Fruit fly (Drosophila melanogaster) whole organism, embryonic: Measurements from ENCODE around the gene CG32573.

Source experiments
- Aef1 ChIP-seq: fragments of 200-800 bp; sonication (Bioruptor generic); IDR thresholded peaks from 3 replicates; pipeline ENCODE4 v1.3.6; 2022; ENCODE audit warnings: missing biosample characterization, missing genetic modification characterization
- Asciz ChIP-seq: fragments of 200-800 bp; sonication (Bioruptor generic); optimal IDR thresholded peaks from 2 replicates; lab custom pipeline; 2017; ENCODE audit warnings: missing biosample characterization, mild to moderate bottlenecking, missing genetic modification characterization, missing genetic modification reagents
- BEAF-32 ChIP-seq: fragments of 200-800 bp; sonication (Bioruptor generic); optimal IDR thresholded peaks from 3 replicates; lab custom pipeline; 2017; ENCODE audit warnings: missing biosample characterization, missing genetic modification characterization, mild to moderate bottlenecking, moderate library complexity, missing genetic modification reagents
- Blimp-1 ChIP-seq: fragments of 200-800 bp; sonication (Bioruptor generic); optimal IDR thresholded peaks from 3 replicates; lab custom pipeline; 2018; ENCODE audit warnings: missing biosample characterization, missing genetic modification characterization, mild to moderate bottlenecking, moderate library complexity, missing genetic modification reagents
- CG12744 ChIP-seq: fragments of 200-800 bp; sonication (Bioruptor generic); optimal IDR thresholded peaks from 2 replicates; lab custom pipeline; 2016; ENCODE audit warnings: missing biosample characterization, missing genetic modification characterization
- CG14667 ChIP-seq: fragments of 200-800 bp; sonication (Bioruptor generic); IDR thresholded peaks from 2 replicates; pipeline ENCODE4 v1.3.6; 2022; ENCODE audit warnings: missing biosample characterization, missing genetic modification characterization
- CG1529 ChIP-seq: fragments of 200-800 bp; sonication (Bioruptor generic); optimal IDR thresholded peaks from 3 replicates; lab custom pipeline; 2018; ENCODE audit warnings: missing biosample characterization, missing genetic modification characterization
- CG1603 ChIP-seq: fragments of 200-800 bp; sonication (Bioruptor generic); optimal IDR thresholded peaks from 2 replicates; lab custom pipeline; 2019; ENCODE audit warnings: missing biosample characterization, mild to moderate bottlenecking, missing genetic modification characterization, moderate library complexity
- CG18262 ChIP-seq: fragments of 200-800 bp; optimal IDR thresholded peaks from 3 replicates; lab custom pipeline; 2019; ENCODE audit warnings: missing biosample characterization, mild to moderate bottlenecking, missing genetic modification characterization, moderate library complexity
- CG2199 ChIP-seq: fragments of 200-800 bp; sonication (Bioruptor generic); IDR thresholded peaks from 3 replicates; pipeline ENCODE4 v1.3.6; 2022; ENCODE audit warnings: missing biosample characterization, missing genetic modification characterization
- CG2712 ChIP-seq: fragments of 200-800 bp; optimal IDR thresholded peaks from 3 replicates; lab custom pipeline; 2019; ENCODE audit warnings: missing biosample characterization, mild to moderate bottlenecking, missing genetic modification characterization, moderate library complexity
- CG3726 ChIP-seq: fragments of 200-800 bp; sonication (Bioruptor generic); IDR thresholded peaks from 3 replicates; pipeline ENCODE4, ENCODE4 v1.3.6; 2022; ENCODE audit warnings: missing biosample characterization, missing genetic modification characterization
- CG4707 ChIP-seq: fragments of 200-800 bp; sonication (Bioruptor generic); optimal IDR thresholded peaks from 2 replicates; lab custom pipeline; 2018; ENCODE audit warnings: missing biosample characterization, mild to moderate bottlenecking, missing genetic modification characterization, moderate library complexity
- CG4820 ChIP-seq: fragments of 200-800 bp; sonication (Bioruptor generic); optimal IDR thresholded peaks from 3 replicates; lab custom pipeline; 2016; ENCODE audit warnings: missing biosample characterization, missing genetic modification characterization
- CG5953 ChIP-seq: fragments of 200-800 bp; sonication (Bioruptor generic); IDR thresholded peaks from 2 replicates; pipeline ENCODE4 v1.3.6; 2022; ENCODE audit warnings: missing biosample characterization, missing genetic modification characterization
- CG7271 ChIP-seq: fragments of 200-800 bp; sonication (Bioruptor generic); optimal IDR thresholded peaks from 2 replicates; lab custom pipeline; 2018; ENCODE audit warnings: missing biosample characterization, mild to moderate bottlenecking, missing genetic modification characterization, moderate library complexity
- CG7372 ChIP-seq: fragments of 200-800 bp; sonication (Bioruptor generic); IDR thresholded peaks from 2 replicates; pipeline ENCODE4 v1.3.6; 2022; ENCODE audit warnings: missing biosample characterization, missing genetic modification characterization
- CG8089 ChIP-seq: fragments of 200-800 bp; sonication (Bioruptor generic); optimal IDR thresholded peaks from 3 replicates; lab custom pipeline; 2016; ENCODE audit warnings: missing biosample characterization, missing genetic modification characterization
- CG8290 ChIP-seq, 3 experiments: fragments of 200-800 bp; sonication (Bioruptor generic); optimal IDR thresholded peaks; 2 replicates each; lab custom pipeline; 2016 to 2019; ENCODE audit warnings: missing biosample characterization in 3 of 3, missing genetic modification characterization in 3 of 3, mild to moderate bottlenecking in 2 of 3, moderate library complexity in 1 of 3
- CG8765 ChIP-seq: fragments of 200-800 bp; sonication (Bioruptor generic); IDR thresholded peaks from 2 replicates; pipeline ENCODE4 v1.3.6; 2022; ENCODE audit warnings: missing biosample characterization, missing genetic modification characterization
- CG8944 ChIP-seq: fragments of 200-800 bp; sonication (Bioruptor generic); optimal IDR thresholded peaks from 3 replicates; lab custom pipeline; 2016; ENCODE audit warnings: missing biosample characterization, missing genetic modification characterization
- CTCF ChIP-seq: fragments of 200-800 bp; sonication (Bioruptor generic); optimal IDR thresholded peaks from 2 replicates; lab custom pipeline; 2017; ENCODE audit warnings: missing biosample characterization, mild to moderate bottlenecking, missing genetic modification characterization, moderate library complexity
- Dad ChIP-seq: fragments of 200-800 bp; sonication (Bioruptor generic); optimal IDR thresholded peaks from 3 replicates; lab custom pipeline; 2016; ENCODE audit warnings: missing biosample characterization, missing genetic modification characterization
- E2f1 ChIP-seq: fragments of 200-800 bp; sonication (Bioruptor generic); IDR thresholded peaks from 2 replicates; pipeline ENCODE4 v1.3.6; 2022; ENCODE audit warnings: missing biosample characterization, missing genetic modification characterization
- Ets65A ChIP-seq: fragments of 200-800 bp; sonication (Bioruptor generic); peaks from one replicate; lab custom pipeline; 2016; ENCODE audit warnings: missing biosample characterization, missing genetic modification characterization
- Ets97D ChIP-seq: fragments of 200-800 bp; sonication (Bioruptor generic); optimal IDR thresholded peaks from 3 replicates; lab custom pipeline; 2016; ENCODE audit warnings: missing biosample characterization, missing genetic modification characterization
- H2.0 ChIP-seq: fragments of 200-800 bp; sonication (Bioruptor generic); IDR thresholded peaks from 2 replicates; pipeline ENCODE4 v1.3.6; 2022; ENCODE audit warnings: missing biosample characterization, missing genetic modification characterization
- HLH4C ChIP-seq: fragments of 200-800 bp; sonication (Bioruptor generic); IDR thresholded peaks from 3 replicates; pipeline ENCODE4 v1.3.6; 2022; ENCODE audit warnings: missing biosample characterization, missing genetic modification characterization; ENCODE audit not compliant: partially characterized antibody
- HmgZ ChIP-seq: fragments of 200-800 bp; sonication (Bioruptor generic); optimal IDR thresholded peaks from 2 replicates; lab custom pipeline; 2018; ENCODE audit warnings: missing biosample characterization, mild to moderate bottlenecking, missing genetic modification characterization
- Hmx ChIP-seq: fragments of 200-800 bp; sonication (Bioruptor generic); optimal IDR thresholded peaks from 2 replicates; lab custom pipeline; 2016; ENCODE audit warnings: missing biosample characterization, missing genetic modification characterization
- Mes4 ChIP-seq: fragments of 200-800 bp; sonication (Bioruptor generic); optimal IDR thresholded peaks from 2 replicates; lab custom pipeline; 2016; ENCODE audit warnings: missing biosample characterization, missing genetic modification characterization
- NFAT ChIP-seq: fragments of 200-800 bp; sonication (Bioruptor generic); IDR thresholded peaks from 2 replicates; pipeline ENCODE4 v1.3.6; 2022; ENCODE audit warnings: missing biosample characterization, missing genetic modification characterization
- Sox100B ChIP-seq: fragments of 200-800 bp; sonication (Bioruptor generic); optimal IDR thresholded peaks from 3 replicates; lab custom pipeline; 2018; ENCODE audit warnings: missing biosample characterization, mild to moderate bottlenecking, missing genetic modification characterization
- aop ChIP-seq: fragments of 200-800 bp; sonication (Bioruptor generic); IDR thresholded peaks from 2 replicates; pipeline ENCODE4 v1.3.6; 2022; ENCODE audit warnings: missing biosample characterization, missing genetic modification characterization
- az2 ChIP-seq: fragments of 200-800 bp; sonication (Bioruptor generic); optimal IDR thresholded peaks from 3 replicates; lab custom pipeline; 2016; ENCODE audit warnings: missing biosample characterization, missing genetic modification characterization
- bowl ChIP-seq: fragments of 200-800 bp; sonication (Bioruptor generic); IDR thresholded peaks from 2 replicates; pipeline ENCODE4 v1.3.6; 2022; ENCODE audit warnings: missing biosample characterization, missing genetic modification characterization
- cas ChIP-seq: fragments of 200-800 bp; sonication (Bioruptor generic); IDR thresholded peaks from 2 replicates; pipeline ENCODE4 v1.3.6; 2022; ENCODE audit warnings: missing biosample characterization, missing genetic modification characterization
- cg ChIP-seq: fragments of 200-800 bp; sonication (Bioruptor generic); optimal IDR thresholded peaks from 3 replicates; lab custom pipeline; 2019; ENCODE audit warnings: missing biosample characterization, mild to moderate bottlenecking, missing genetic modification characterization, moderate library complexity
- da ChIP-seq: fragments of 200-800 bp; sonication (Bioruptor generic); optimal IDR thresholded peaks from 2 replicates; lab custom pipeline; 2016; ENCODE audit warnings: missing biosample characterization, missing genetic modification characterization
- gcm ChIP-seq: fragments of 200-800 bp; sonication (Bioruptor generic); optimal IDR thresholded peaks from 2 replicates; lab custom pipeline; 2019; ENCODE audit warnings: missing biosample characterization, mild to moderate bottlenecking, missing genetic modification characterization, moderate library complexity
- gfzf ChIP-seq: fragments of 200-800 bp; sonication (Bioruptor generic); optimal IDR thresholded peaks from 2 replicates; lab custom pipeline; 2016; ENCODE audit warnings: missing biosample characterization, mild to moderate bottlenecking, missing genetic modification characterization, moderate library complexity
- gt ChIP-seq: fragments of 200-800 bp; sonication (Bioruptor generic); IDR thresholded peaks from 2 replicates; pipeline ENCODE4 v1.3.6; 2022; ENCODE audit warnings: missing biosample characterization, missing genetic modification characterization
- her ChIP-seq: fragments of 200-800 bp; sonication (Bioruptor generic); optimal IDR thresholded peaks from 2 replicates; lab custom pipeline; 2016; ENCODE audit warnings: missing biosample characterization, missing genetic modification characterization
- insv ChIP-seq, 2 experiments: fragments of 200-800 bp; sonication (Bioruptor generic); optimal IDR thresholded peaks; 3 replicates each; lab custom pipeline; 2016 to 2018; ENCODE audit warnings: missing biosample characterization in 2 of 2, missing genetic modification characterization in 2 of 2
- jigr1 ChIP-seq: fragments of 200-800 bp; sonication (Bioruptor generic); IDR thresholded peaks from 3 replicates; pipeline ENCODE4 v1.3.6; 2022; ENCODE audit warnings: missing biosample characterization, missing genetic modification characterization
- lola ChIP-seq, 3 experiments: fragments of >200 bp in 2 of 3; fragments of 200-800 bp in 1 of 3; sonication (Bioruptor generic) in 1 of 3; optimal IDR thresholded peaks; 2 replicates each; lab custom pipeline; 2017 to 2019; ENCODE audit warnings: missing biosample characterization in 3 of 3, missing genetic modification characterization in 3 of 3, mild to moderate bottlenecking in 1 of 3, moderate library complexity in 1 of 3
- oc ChIP-seq: fragments of 200-800 bp; sonication (Bioruptor generic); optimal IDR thresholded peaks from 2 replicates; lab custom pipeline; 2018; ENCODE audit warnings: missing biosample characterization, mild to moderate bottlenecking, missing genetic modification characterization, moderate library complexity
- onecut ChIP-seq: fragments of 200-800 bp; sonication (Bioruptor generic); IDR thresholded peaks from 2 replicates; pipeline ENCODE4 v1.3.6; 2022; ENCODE audit warnings: missing biosample characterization, missing genetic modification characterization
- phol ChIP-seq: fragments of 200-800 bp; sonication (Bioruptor generic); optimal IDR thresholded peaks from 3 replicates; lab custom pipeline; 2018; ENCODE audit warnings: missing biosample characterization, mild to moderate bottlenecking, missing genetic modification characterization, moderate library complexity
- tio ChIP-seq: fragments of 200-800 bp; sonication (Bioruptor generic); optimal IDR thresholded peaks from 2 replicates; lab custom pipeline; 2017; ENCODE audit warnings: missing biosample characterization, missing genetic modification characterization, inconsistent platforms
- trem ChIP-seq: fragments of 200-800 bp; optimal IDR thresholded peaks from 3 replicates; lab custom pipeline; 2019; ENCODE audit warnings: missing biosample characterization, mild to moderate bottlenecking, missing genetic modification characterization, moderate library complexity
- unpg ChIP-seq: fragments of 200-800 bp; sonication (Bioruptor generic); optimal IDR thresholded peaks from 3 replicates; lab custom pipeline; 2018; ENCODE audit warnings: missing biosample characterization, mild to moderate bottlenecking, missing genetic modification characterization, moderate library complexity
- zfh1 ChIP-seq: fragments of 200-800 bp; sonication (Bioruptor generic); IDR thresholded peaks from 3 replicates; pipeline ENCODE4 v1.3.6; 2022; ENCODE audit warnings: missing biosample characterization, missing genetic modification characterization

CG32573 gene

dm6 chrX:16651098-16651497, at the start of gene CG32573, which contains the start of gene CG42512 (continued):
- no peak for TF ChIP-seq CG8944 (GFP tag; lab: Kevin White, UChicago)
- peak; percentile 84 for TF ChIP-seq gfzf
- TF ChIP-seq CG2199 (GFP tag; lab: Robert Waterston, UW), result no peak
- peak; percentile 38 for TF ChIP-seq CTCF (GFP tag; lab: Kevin White, UChicago)
- TF ChIP-seq CG1529, result no peak
- no peak for TF ChIP-seq Hmx (GFP tag; lab: Kevin White, UChicago)
- no peak for TF ChIP-seq gcm (GFP tag; lab: Kevin White, UChicago)
- peak; percentile 41 for TF ChIP-seq trem
- no peak for TF ChIP-seq oc (tag; lab: Kevin White, UChicago)
- TF ChIP-seq Ets65A, result peak; percentile 62
- peak; percentile 77 for TF ChIP-seq HLH4C
- TF ChIP-seq az2 (GFP tag; lab: Kevin White, UChicago), result no peak
- no peak for TF ChIP-seq CG4820 (GFP tag; lab: Kevin White, UChicago)
- no peak for TF ChIP-seq CG7372 (GFP tag; lab: Robert Waterston, UW)
- TF ChIP-seq CG7271 (tag; lab: Kevin White, UChicago), result no peak
- peak; percentile 20 for TF ChIP-seq phol (tag; lab: Kevin White, UChicago)
- peak; percentile 71 for TF ChIP-seq BEAF-32
- no peak for TF ChIP-seq E2f1 (GFP tag; lab: Robert Waterston, UW)
- no peak for TF ChIP-seq NFAT (GFP tag; lab: Robert Waterston, UW)
- TF ChIP-seq CG2712 (tag; lab: Kevin White, UChicago), result peak; percentile 12
- no peak for TF ChIP-seq CG8765
- no peak for TF ChIP-seq cas (GFP tag; lab: Robert Waterston, UW)
- TF ChIP-seq HmgZ (tag; lab: Kevin White, UChicago), result peak; percentile 49
- TF ChIP-seq cg (GFP tag; lab: Kevin White, UChicago), result no peak
- no peak for TF ChIP-seq unpg (GFP tag; lab: Kevin White, UChicago)
- TF ChIP-seq CG4707 (GFP tag; lab: Kevin White, UChicago), result no peak
- TF ChIP-seq jigr1 (GFP tag; lab: Robert Waterston, UW), result no peak
- no peak for TF ChIP-seq CG3726
- TF ChIP-seq Blimp-1 (GFP tag; lab: Kevin White, UChicago), result no peak
- TF ChIP-seq CG12744 (GFP tag; lab: Kevin White, UChicago), result no peak
- TF ChIP-seq gt (GFP tag; lab: Robert Waterston, UW), result no peak
- no peak for TF ChIP-seq Aef1 (GFP tag; lab: Robert Waterston, UW)
- no peak for TF ChIP-seq H2.0
- peak; percentile 79 for TF ChIP-seq CG1603 (tag; lab: Kevin White, UChicago)
- peak; percentile 71 for TF ChIP-seq Ets97D (GFP tag; lab: Kevin White, UChicago)
- TF ChIP-seq CG8290 (GFP tag; optimal IDR thresholded peaks at IDR 0.05; lab: Kevin White, UChicago), result no peak
- TF ChIP-seq CG8290 (tag; optimal IDR thresholded peaks at IDR 0.05; lab: Kevin White, UChicago), result peak in 1 of 2 experiments; percentile 71
- TF ChIP-seq her (GFP tag; lab: Kevin White, UChicago), result no peak
- no peak for TF ChIP-seq aop (GFP tag; lab: Robert Waterston, UW)
- TF ChIP-seq CG18262 (tag; lab: Kevin White, UChicago), result no peak
- TF ChIP-seq CG5953 (GFP tag; lab: Robert Waterston, UW), result no peak
- no peak for TF ChIP-seq bowl
- no peak for TF ChIP-seq da (GFP tag; lab: Kevin White, UChicago)
- no peak for TF ChIP-seq Mes4 (GFP tag; lab: Kevin White, UChicago)
- TF ChIP-seq CG14667 (GFP tag; lab: Robert Waterston, UW), result no peak
- TF ChIP-seq onecut (GFP tag; lab: Robert Waterston, UW), result no peak
- no peak for TF ChIP-seq CG8089 (GFP tag; lab: Kevin White, UChicago)
- TF ChIP-seq Dad, result no peak
- no peak for TF ChIP-seq Sox100B (GFP tag; lab: Kevin White, UChicago)
- peak in 1 of 2 experiments; percentile 71 for TF ChIP-seq insv (GFP tag; optimal IDR thresholded peaks at IDR 0.05; lab: Kevin White, UChicago)
- TF ChIP-seq lola (GFP tag; optimal IDR thresholded peaks at IDR 0.05; lab: Kevin White, UChicago), result no peak
- no peak for TF ChIP-seq Asciz
- TF ChIP-seq tio (GFP tag; lab: Kevin White, UChicago), result no peak
- no peak for TF ChIP-seq zfh1 (GFP tag; lab: Robert Waterston, UW)
